Fruit fly (Drosophila melanogaster): ENCODE measurements around the gene BBS1.

- TF ChIP-seq Lpt (GFP tag; optimal IDR thresholded peaks at IDR 0.05) (no peak), CG6792 (GFP tag; optimal IDR thresholded peaks at IDR 0.05) (no peak), CG8119 (GFP tag; IDR thresholded peaks at IDR 0.05) (no peak), fd85E (GFP tag; optimal IDR thresholded peaks at IDR 0.05) (no peak), topi (GFP tag; optimal IDR thresholded peaks at IDR 0.05) (no peak), Smox (GFP tag; optimal IDR thresholded peaks at IDR 0.05) (no peak), fkh (GFP tag; optimal IDR thresholded peaks at IDR 0.05) (no peak), Hr39 (GFP tag; optimal IDR thresholded peaks at IDR 0.05) (no peak), Eip78C (GFP tag) (no peak)
Measured at dm6 chr3L:7088687-7089086, 37.0 kb upstream of the BBS1 start, which contains the start of gene Cpr65Eb.
